Fruit fly (Drosophila melanogaster) whole organism, larva: ENCODE data around the gene stol.
"Not testable (repeated sequence)": the region's sequence is repeated elsewhere in the genome, so short reads cannot be mapped to it uniquely, and the experiment has no call there.

Experiments used
- noc ChIP-seq: fragments of 200-800 bp; sonication (Bioruptor generic); optimal IDR thresholded peaks from 3 replicates; lab custom pipeline; 2019; ENCODE audit warnings: missing biosample characterization, mild to moderate bottlenecking, missing genetic modification characterization, moderate library complexity

The stol gene

dm6 chr2L:15745036-15745854 is 27.2 kb upstream of the stol start:
- no peak for TF ChIP-seq noc (tag; lab: Kevin White, UChicago)

- no peak for TF ChIP-seq noc (tag; lab: Kevin White, UChicago)
These were observed 25.5 kb upstream of the stol start for dm6 chr2L:15743578-15743977.

- no peak for TF ChIP-seq noc (tag; lab: Kevin White, UChicago)
These were observed 24.9 kb upstream of the stol start for dm6 chr2L:15742976-15743375.

dm6 chr2L:15741418-15741817 is 23.3 kb upstream of the stol start:
- TF ChIP-seq noc (tag; lab: Kevin White, UChicago) = no peak

- TF ChIP-seq noc (tag; lab: Kevin White, UChicago) = no peak
These were observed 22.8 kb upstream of the stol start for dm6 chr2L:15740918-15741317.

- no peak for TF ChIP-seq noc (tag; lab: Kevin White, UChicago)
These were observed 17.8 kb upstream of the stol start for dm6 chr2L:15735918-15736317.

- no peak for TF ChIP-seq noc (tag; lab: Kevin White, UChicago)
These were observed 13.6 kb upstream of the stol start for dm6 chr2L:15731687-15732086.

- not testable (repeated sequence) for TF ChIP-seq noc (tag; lab: Kevin White, UChicago)
These were observed 7.1 kb downstream of the stol start, which contains the start of gene CG43924 for dm6 chr2L:15710999-15711398. Gene CG43924, minus strand, starts transcription at chr2L:15711099.

- TF ChIP-seq noc (tag; lab: Kevin White, UChicago) = not testable (repeated sequence)
These were observed 13.2 kb downstream of the stol start, which contains the start of gene CG31827 for dm6 chr2L:15704871-15705270. Gene CG31827, plus strand, starts transcription at chr2L:15705171.

- not testable (repeated sequence) for TF ChIP-seq noc (tag; lab: Kevin White, UChicago)
These were observed 22.3 kb downstream of the stol start, which contains the start of gene CG31780 for dm6 chr2L:15695738-15696137. Gene CG31780, plus strand, starts transcription at chr2L:15696038.

- TF ChIP-seq noc (tag; lab: Kevin White, UChicago) = not testable (repeated sequence)
These were observed 23.7 kb downstream of the stol start, which contains the start of gene CG44140 for dm6 chr2L:15694371-15694770. Gene CG44140, minus strand, starts transcription at chr2L:15694471.

- TF ChIP-seq noc (tag; lab: Kevin White, UChicago) = not testable (repeated sequence)
These were observed 42.1 kb downstream of the stol start, which contains the start of gene CG43923 for dm6 chr2L:15676002-15676401. Gene CG43923, minus strand, starts transcription at chr2L:15676102.

dm6 chr2L:15669874-15670273 is 48.2 kb downstream of the stol start, which contains the start of gene CG18478:
Gene CG18478, plus strand, starts transcription at chr2L:15670174.
- not testable (repeated sequence) for TF ChIP-seq noc (tag; lab: Kevin White, UChicago)

- TF ChIP-seq noc (tag; lab: Kevin White, UChicago) = not testable (repeated sequence)
These were observed 57.3 kb downstream of the stol start, which contains the start of gene CG18477 for dm6 chr2L:15660741-15661140. Gene CG18477, plus strand, starts transcription at chr2L:15661041.

dm6 chr2L:15659374-15659773 is 58.7 kb downstream of the stol start, which contains the start of gene CG44141:
Gene CG44141, minus strand, starts transcription at chr2L:15659474.
- not testable (repeated sequence) for TF ChIP-seq noc (tag; lab: Kevin White, UChicago)

- TF ChIP-seq noc (tag; lab: Kevin White, UChicago) = no peak
These were observed 74.3 kb downstream of the stol start for dm6 chr2L:15643791-15644190.
